Worm (Caenorhabditis elegans) whole organism, early embryonic: ENCODE measurements around the gene str-231.

Experiments used
- B0310.2 ChIP-seq: sonication (generic microtip); optimal IDR thresholded peaks from 2 replicates; lab custom pipeline; 2016; ENCODE audit warnings: mild to moderate bottlenecking, missing genetic modification characterization, missing compliant biosample characterization
- aly-1 ChIP-seq: sonication (generic microtip); optimal IDR thresholded peaks from 2 replicates; lab custom pipeline; 2016; ENCODE audit warnings: missing genetic modification characterization, missing compliant biosample characterization
- ama-1 ChIP-seq: fragments of 150-350 bp; optimal IDR thresholded peaks from 2 replicates; lab custom pipeline; 2014
- ceh-13 ChIP-seq: fragments of 200-800 bp; sonication (Bioruptor generic); optimal IDR thresholded peaks from 2 replicates; lab custom pipeline; 2018; ENCODE audit warnings: mild to moderate bottlenecking, missing genetic modification characterization, missing compliant biosample characterization
- flt-1 ChIP-seq: fragments of 200-800 bp; sonication (Bioruptor generic); IDR thresholded peaks from 2 replicates; pipeline ENCODE4 v1.3.6; 2022; ENCODE audit warnings: missing genetic modification characterization, missing compliant biosample characterization
- hmbx-1 ChIP-seq: sonication (generic microtip); optimal IDR thresholded peaks from 2 replicates; lab custom pipeline; 2016; ENCODE audit warnings: mild to moderate bottlenecking, missing genetic modification characterization, missing compliant biosample characterization
- pes-1 ChIP-seq: fragments of 200-800 bp; sonication (Bioruptor generic); IDR thresholded peaks from 2 replicates; pipeline ENCODE4 v1.3.6; 2022; ENCODE audit warnings: missing genetic modification reagents, missing genetic modification characterization, missing compliant biosample characterization
- scrt-1 ChIP-seq: fragments of 200-800 bp; sonication (Bioruptor generic); IDR thresholded peaks from 2 replicates; pipeline ENCODE4 v1.3.6; 2022; ENCODE audit warnings: missing genetic modification characterization, missing compliant biosample characterization
- sea-1 ChIP-seq: fragments of 200-800 bp; sonication (Bioruptor generic); conservative IDR thresholded peaks from 2 replicates; pipeline ENCODE4 v1.3.6; 2022; ENCODE audit warnings: missing genetic modification characterization, missing compliant biosample characterization
- tbx-11 ChIP-seq: fragments of 200-800 bp; sonication (Bioruptor generic); IDR thresholded peaks from 2 replicates; pipeline ENCODE4 v1.3.6; 2022; ENCODE audit warnings: missing genetic modification characterization, missing compliant biosample characterization
- tbx-37 ChIP-seq: fragments of 200-800 bp; sonication (Bioruptor generic); conservative IDR thresholded peaks from 2 replicates; pipeline ENCODE4 v1.3.6; 2022; ENCODE audit warnings: missing genetic modification reagents, missing genetic modification characterization, missing compliant biosample characterization

ce11 chrV:16017671-16018070 is 10.3 kb upstream of the str-231 start, which contains the start of gene srx-43:
- TF ChIP-seq B0310.2 (tag; lab: Kevin White, UChicago) (no peak), aly-1 (tag; lab: Kevin White, UChicago) (no peak), tbx-11 (GFP tag; lab: Robert Waterston, UW) (no peak), sea-1 (GFP tag; lab: Robert Waterston, UW) (no peak), ama-1 (no peak), pes-1 (no peak), ceh-13 (GFP tag; lab: Kevin White, UChicago) (no peak), tbx-37 (GFP tag; lab: Robert Waterston, UW) (no peak), flt-1 (GFP tag; lab: Robert Waterston, UW) (no peak), scrt-1 (GFP tag; lab: Robert Waterston, UW) (no peak), hmbx-1 (tag; lab: Kevin White, UChicago) (no peak)
